Worm (Caenorhabditis elegans) whole organism, L4 larva: Measurements from ENCODE around the gene math-44.
"Not testable (repeated sequence)": the region's sequence is repeated elsewhere in the genome, so short reads cannot be mapped to it uniquely, and the experiment has no call there.

Experiments
- F10B5.3 ChIP-seq: sonication (generic microtip); optimal IDR thresholded peaks from 2 replicates; lab custom pipeline; 2016; ENCODE audit warnings: mild to moderate bottlenecking, missing genetic modification characterization, missing compliant biosample characterization
- F37D6.2 ChIP-seq: sonication (generic microtip); optimal IDR thresholded peaks from 2 replicates; lab custom pipeline; 2016; ENCODE audit warnings: mild to moderate bottlenecking, missing genetic modification characterization, missing compliant biosample characterization
- T26A8.4 ChIP-seq: fragments of 200-800 bp; sonication (Bioruptor generic); IDR thresholded peaks from 2 replicates; pipeline ENCODE4 v1.3.6; 2022; ENCODE audit warnings: missing genetic modification characterization, missing compliant biosample characterization
- ces-1 ChIP-seq: fragments of 150-350 bp; sonication (generic microtip); optimal IDR thresholded peaks from 4 replicates; lab custom pipeline; 2014; ENCODE audit warnings: missing biosample characterization, missing genetic modification reagents, missing genetic modification characterization
- dpl-1 ChIP-seq: fragments of 150-350 bp; optimal IDR thresholded peaks from 2 replicates; lab custom pipeline; 2014; ENCODE audit warnings: missing biosample characterization, missing genetic modification reagents, missing genetic modification characterization
- gei-8 ChIP-seq: fragments of 200-800 bp; sonication (Bioruptor generic); optimal IDR thresholded peaks from 2 replicates; lab custom pipeline; 2018; ENCODE audit warnings: mild to moderate bottlenecking, missing genetic modification characterization, missing compliant biosample characterization
- hif-1 ChIP-seq, 2 experiments: sonication (generic microtip); optimal IDR thresholded peaks; 2 replicates each; lab custom pipeline; 2016 to 2017; ENCODE audit warnings: missing compliant biosample characterization in 2 of 2, missing genetic modification characterization in 2 of 2, missing genetic modification reagents in 2 of 2, missing genotype in 2 of 2, mild to moderate bottlenecking in 1 of 2
- jun-1 ChIP-seq: fragments of 150-350 bp; optimal IDR thresholded peaks from 2 replicates; lab custom pipeline; 2014; ENCODE audit warnings: missing biosample characterization, missing genetic modification reagents, missing genetic modification characterization
- mdl-1 ChIP-seq, 2 experiments: fragments of 150-350 bp in 1 of 2; sonication (generic microtip) in 1 of 2; optimal IDR thresholded peaks; 2 replicates each; lab custom pipeline; 2014 to 2017; ENCODE audit warnings: missing biosample characterization in 2 of 2, missing genetic modification characterization in 2 of 2
- mep-1 ChIP-seq: fragments of 150-350 bp; sonication (generic microtip); optimal IDR thresholded peaks from 3 replicates; lab custom pipeline; 2014; ENCODE audit warnings: missing biosample characterization, missing genetic modification characterization
- nhr-77 ChIP-seq: fragments of 150-350 bp; optimal IDR thresholded peaks from 2 replicates; lab custom pipeline; 2014; ENCODE audit warnings: missing biosample characterization, missing genetic modification characterization
- pha-4 ChIP-seq, 2 experiments: fragments of 150-350 bp in 1 of 2; fragments of 200-800 bp in 1 of 2; sonication (Bioruptor generic) in 1 of 2; IDR thresholded peaks in 1 of 2; optimal IDR thresholded peaks in 1 of 2; 2 replicates each; pipeline versions ENCODE4 v1.3.6 to Lab custom; 2014 to 2022; ENCODE audit warnings: missing genetic modification characterization in 2 of 2, missing genetic modification reagents in 2 of 2, missing biosample characterization in 1 of 2, missing compliant biosample characterization in 1 of 2
- pqm-1 ChIP-seq: sonication (generic microtip); optimal IDR thresholded peaks from 2 replicates; lab custom pipeline; 2017; ENCODE audit warnings: missing biosample characterization, missing genetic modification characterization
- snpc-4 ChIP-seq: fragments of 150-350 bp; optimal IDR thresholded peaks from 2 replicates; lab custom pipeline; 2014; ENCODE audit warnings: missing biosample characterization, missing genetic modification characterization

- not testable (repeated sequence) for TF ChIP-seq ces-1 (GFP tag; lab: Kevin White, UChicago); jun-1; gei-8; nhr-77 (tag; lab: Kevin White, UChicago); mep-1; T26A8.4 (GFP tag; lab: Robert Waterston, UW); dpl-1 (GFP tag; lab: Kevin White, UChicago); pqm-1 (tag; lab: Kevin White, UChicago); mdl-1 (tag; optimal IDR thresholded peaks at IDR 0.05; lab: Kevin White, UChicago); snpc-4; pha-4 (GFP tag; IDR thresholded peaks at IDR 0.05; lab: Robert Waterston, UW); pha-4 (tag; optimal IDR thresholded peaks at IDR 0.05; lab: Kevin White, UChicago); F37D6.2 (tag; lab: Kevin White, UChicago); F10B5.3 (tag; lab: Kevin White, UChicago); hif-1 (tag; optimal IDR thresholded peaks at IDR 0.05; lab: Kevin White, UChicago)
These were observed 33.5 kb upstream of the math-44 start, which contains the start of gene math-49 for ce11 chrII:1955568-1955967.
